Fruit fly (Drosophila melanogaster): ENCODE data around the gene Mipp2.

Gene Mipp2

DNA sequence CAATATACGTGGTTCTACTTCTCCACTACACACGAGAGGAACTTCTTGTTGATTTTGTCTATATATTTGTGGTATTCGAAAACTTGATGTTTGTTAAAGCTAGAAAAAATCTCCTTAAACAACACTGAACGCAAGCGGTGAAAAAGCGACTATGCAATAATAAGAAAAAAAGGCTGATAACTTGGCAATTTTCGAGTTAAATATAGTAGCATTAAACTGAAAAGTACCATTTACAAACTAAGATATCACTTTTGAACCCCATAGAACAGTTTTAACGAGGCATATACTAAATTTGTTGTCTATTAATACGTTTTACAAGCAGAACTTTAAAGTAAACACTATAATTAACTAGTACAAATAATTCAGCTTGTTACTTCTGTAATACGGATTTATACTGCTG lies 13.6 kb downstream of the Mipp2 start, which contains the start of gene CG4666:
Gene CG4666 (minus strand): TSS at position 101 of the 400 bp plus-strand sequence.
- TF ChIP-seq Myc (optimal IDR thresholded peaks at IDR 0.05) (no peak), pan (optimal IDR thresholded peaks at IDR 0.05) (no peak)

DNA sequence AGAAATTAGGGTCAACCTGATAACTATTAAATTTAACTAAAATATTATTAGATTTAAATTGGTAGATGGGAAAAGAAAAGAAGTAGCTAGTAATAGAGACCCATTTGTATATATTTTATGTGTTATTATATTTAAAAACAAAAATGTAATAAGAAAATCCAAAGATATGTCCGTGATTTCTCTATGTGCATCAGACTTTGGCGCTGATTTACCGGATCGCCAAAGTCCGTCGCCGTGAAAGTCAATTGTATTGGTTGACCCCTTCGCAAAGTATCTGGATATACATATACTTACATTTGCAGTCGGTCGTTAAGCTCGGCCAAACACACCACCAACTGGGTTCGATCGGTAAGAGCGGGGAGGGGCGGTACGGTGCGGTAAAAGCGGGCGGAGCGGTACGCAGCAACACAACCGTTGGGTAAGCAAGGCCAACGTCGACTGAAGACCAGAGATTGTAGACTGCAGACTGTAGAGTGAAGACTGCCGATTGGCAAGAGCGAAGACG lies 14.2 kb downstream of the Mipp2 start:
- TF ChIP-seq OdsH (GFP tag; optimal IDR thresholded peaks at IDR 0.05) (peak; percentile 56), Dif (GFP tag; optimal IDR thresholded peaks at IDR 0.05; ENCODE audit: partially characterized antibody) (no peak), pan (optimal IDR thresholded peaks at IDR 0.05) (no peak), Mio (GFP tag; optimal IDR thresholded peaks at IDR 0.05) (no peak), Dfd (GFP tag; optimal IDR thresholded peaks at IDR 0.05) (no peak), rgr (GFP tag; optimal IDR thresholded peaks at IDR 0.05) (peak; percentile 40), psq (GFP tag; optimal IDR thresholded peaks at IDR 0.05) (peak; percentile 43), HLH106 (tag; optimal IDR thresholded peaks at IDR 0.05) (peak; percentile 63), foxo (GFP tag; optimal IDR thresholded peaks at IDR 0.05) (peak in 1 of 2 experiments; percentile 50), CG9705 (GFP tag; optimal IDR thresholded peaks at IDR 0.05) (peak; percentile 25), brk (GFP tag; optimal IDR thresholded peaks at IDR 0.05) (no peak), br (GFP tag; optimal IDR thresholded peaks at IDR 0.05) (no peak), fru (GFP tag; optimal IDR thresholded peaks at IDR 0.05) (peak; percentile 12), woc (GFP tag; optimal IDR thresholded peaks at IDR 0.05) (no peak), Jra (GFP tag; optimal IDR thresholded peaks at IDR 0.05) (no peak), Hnf4 (GFP tag; optimal IDR thresholded peaks at IDR 0.05) (peak; percentile 52), dsf (GFP tag; optimal IDR thresholded peaks at IDR 0.05; ENCODE audit: borderline replicate concordance) (no peak), Sp1 (GFP tag; optimal IDR thresholded peaks at IDR 0.05) (peak; percentile 69), h (GFP tag; optimal IDR thresholded peaks at IDR 0.05) (peak; percentile 38), Abd-B (GFP tag; optimal IDR thresholded peaks at IDR 0.05) (no peak)

DNA sequence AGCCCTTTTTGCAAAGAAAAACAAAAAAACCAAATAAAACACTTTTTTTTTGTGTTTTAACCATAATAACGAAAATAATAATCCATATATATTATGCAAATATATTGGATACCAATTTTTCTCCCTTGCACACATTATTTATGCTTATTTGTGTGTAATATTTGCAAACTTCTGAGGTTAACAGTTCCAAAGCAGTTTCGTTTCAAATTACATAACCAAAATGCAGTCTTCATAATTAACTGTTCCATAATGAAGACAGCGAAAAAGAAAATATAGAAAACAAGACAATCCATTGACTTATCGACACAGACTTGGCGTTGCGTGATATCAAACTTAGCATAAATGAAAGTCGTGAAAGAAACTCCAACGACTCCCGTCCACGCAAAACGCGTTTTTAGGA lies 15.7 kb downstream of the Mipp2 start:
- TF ChIP-seq dmrt93B (GFP tag; optimal IDR thresholded peaks at IDR 0.05) (no peak), Jra (GFP tag; optimal IDR thresholded peaks at IDR 0.05) (no peak), fru (GFP tag; optimal IDR thresholded peaks at IDR 0.05) (no peak), GATAd (GFP tag; optimal IDR thresholded peaks at IDR 0.05) (no peak), lola (GFP tag; optimal IDR thresholded peaks at IDR 0.05) (no peak), brk (GFP tag; optimal IDR thresholded peaks at IDR 0.05) (no peak), CrebA (GFP tag; optimal IDR thresholded peaks at IDR 0.05; ENCODE audit: borderline replicate concordance) (no peak), pan (optimal IDR thresholded peaks at IDR 0.05) (no peak), tai (GFP tag; optimal IDR thresholded peaks at IDR 0.05) (no peak), HLH106 (tag; optimal IDR thresholded peaks at IDR 0.05) (no peak), Hnf4 (GFP tag; optimal IDR thresholded peaks at IDR 0.05) (no peak), rgr (GFP tag; optimal IDR thresholded peaks at IDR 0.05) (no peak), ey (GFP tag; optimal IDR thresholded peaks at IDR 0.05) (no peak), CG32264 (GFP tag; optimal IDR thresholded peaks at IDR 0.05) (no peak), Dfd (GFP tag; optimal IDR thresholded peaks at IDR 0.05) (no peak)

DNA sequence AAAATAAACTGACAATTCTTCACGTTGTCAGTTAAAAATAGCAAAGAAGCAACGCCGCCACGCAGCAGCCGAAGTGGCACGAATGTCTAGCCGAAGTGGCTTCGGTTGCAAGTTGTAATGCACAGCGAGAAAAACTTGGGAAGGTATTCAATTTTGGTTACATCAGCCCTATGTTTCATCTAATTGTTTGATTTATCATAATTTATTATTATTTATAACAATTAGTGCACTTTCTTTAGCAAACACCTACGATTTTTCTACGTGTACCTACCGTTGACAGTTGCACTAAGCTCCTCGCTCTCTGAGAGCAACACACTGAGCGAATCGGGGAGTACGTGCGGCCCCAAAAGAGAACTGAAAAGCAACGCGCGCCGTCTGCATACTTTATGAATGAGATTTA lies 16.4 kb downstream of the Mipp2 start, which contains the start of gene Tsp5D:
Gene Tsp5D (minus strand): TSS at position 13 of the 400 bp plus-strand sequence.
- TF ChIP-seq Sp1 (GFP tag; optimal IDR thresholded peaks at IDR 0.05): no peak
- TF ChIP-seq Jra (GFP tag; optimal IDR thresholded peaks at IDR 0.05): no peak
- peak; percentile 26 for TF ChIP-seq fru (GFP tag; optimal IDR thresholded peaks at IDR 0.05)
- no peak for TF ChIP-seq Hnf4 (GFP tag; optimal IDR thresholded peaks at IDR 0.05)
- no peak for TF ChIP-seq dsf (GFP tag; optimal IDR thresholded peaks at IDR 0.05; ENCODE audit: borderline replicate concordance)
- TF ChIP-seq lola (GFP tag; optimal IDR thresholded peaks at IDR 0.05): no peak
- no peak for TF ChIP-seq CG32264 (GFP tag; optimal IDR thresholded peaks at IDR 0.05)
- TF ChIP-seq Dif (GFP tag; optimal IDR thresholded peaks at IDR 0.05; ENCODE audit: partially characterized antibody): no peak
- no peak for TF ChIP-seq Abd-B (GFP tag; optimal IDR thresholded peaks at IDR 0.05)
- TF ChIP-seq Vsx2 (GFP tag; optimal IDR thresholded peaks at IDR 0.05; ENCODE audit: partially characterized antibody): no peak
- TF ChIP-seq h (GFP tag; optimal IDR thresholded peaks at IDR 0.05): peak; percentile 38
- no peak for TF ChIP-seq brk (GFP tag; optimal IDR thresholded peaks at IDR 0.05)
- no peak for TF ChIP-seq jim (GFP tag; optimal IDR thresholded peaks at IDR 0.05)
- TF ChIP-seq CG9705 (GFP tag; optimal IDR thresholded peaks at IDR 0.05): no peak
- no peak for TF ChIP-seq br (GFP tag; optimal IDR thresholded peaks at IDR 0.05)
- TF ChIP-seq N (GFP tag; optimal IDR thresholded peaks at IDR 0.05): no peak
- TF ChIP-seq Dfd (GFP tag; optimal IDR thresholded peaks at IDR 0.05): no peak
- TF ChIP-seq usp (GFP tag; optimal IDR thresholded peaks at IDR 0.05): no peak
- TF ChIP-seq tai (GFP tag; optimal IDR thresholded peaks at IDR 0.05): no peak
- no peak for TF ChIP-seq CrebA (GFP tag; optimal IDR thresholded peaks at IDR 0.05; ENCODE audit: borderline replicate concordance)
- no peak for TF ChIP-seq dl (GFP tag; optimal IDR thresholded peaks at IDR 0.05; ENCODE audit: insufficient read depth in 1 of 2, partially characterized antibody in 2 of 2)
- TF ChIP-seq Hr83 (GFP tag; optimal IDR thresholded peaks at IDR 0.05; ENCODE audit: poor library complexity, severe bottlenecking): no peak
- no peak for TF ChIP-seq GATAd (GFP tag; optimal IDR thresholded peaks at IDR 0.05)
- no peak for TF ChIP-seq Myc (optimal IDR thresholded peaks at IDR 0.05)
- peak; percentile 11 for TF ChIP-seq psq (GFP tag; optimal IDR thresholded peaks at IDR 0.05)
- no peak for TF ChIP-seq woc (GFP tag; optimal IDR thresholded peaks at IDR 0.05)
- no peak for TF ChIP-seq ey (GFP tag; optimal IDR thresholded peaks at IDR 0.05)
- TF ChIP-seq Mio (GFP tag; optimal IDR thresholded peaks at IDR 0.05): no peak
- peak; percentile 46 for TF ChIP-seq HLH106 (tag; optimal IDR thresholded peaks at IDR 0.05)
- TF ChIP-seq pan (optimal IDR thresholded peaks at IDR 0.05): no peak
- TF ChIP-seq sv (GFP tag; optimal IDR thresholded peaks at IDR 0.05): peak; percentile 56
- TF ChIP-seq rgr (GFP tag; optimal IDR thresholded peaks at IDR 0.05): no peak
- no peak for TF ChIP-seq sage (GFP tag; optimal IDR thresholded peaks at IDR 0.05)
- peak in 1 of 2 experiments; percentile 19 for TF ChIP-seq foxo (GFP tag; optimal IDR thresholded peaks at IDR 0.05)
- no peak for TF ChIP-seq dmrt93B (GFP tag; optimal IDR thresholded peaks at IDR 0.05)
- no peak for TF ChIP-seq OdsH (GFP tag; optimal IDR thresholded peaks at IDR 0.05)
- TF ChIP-seq Hr78 (GFP tag; optimal IDR thresholded peaks at IDR 0.05): no peak
- TF ChIP-seq Rel (GFP tag; optimal IDR thresholded peaks at IDR 0.05): no peak
- no peak for TF ChIP-seq Rel (tag; optimal IDR thresholded peaks at IDR 0.05)
